Worm (Caenorhabditis elegans): ENCODE data around the gene rpl-43.

rpl-43 gene

DNA sequence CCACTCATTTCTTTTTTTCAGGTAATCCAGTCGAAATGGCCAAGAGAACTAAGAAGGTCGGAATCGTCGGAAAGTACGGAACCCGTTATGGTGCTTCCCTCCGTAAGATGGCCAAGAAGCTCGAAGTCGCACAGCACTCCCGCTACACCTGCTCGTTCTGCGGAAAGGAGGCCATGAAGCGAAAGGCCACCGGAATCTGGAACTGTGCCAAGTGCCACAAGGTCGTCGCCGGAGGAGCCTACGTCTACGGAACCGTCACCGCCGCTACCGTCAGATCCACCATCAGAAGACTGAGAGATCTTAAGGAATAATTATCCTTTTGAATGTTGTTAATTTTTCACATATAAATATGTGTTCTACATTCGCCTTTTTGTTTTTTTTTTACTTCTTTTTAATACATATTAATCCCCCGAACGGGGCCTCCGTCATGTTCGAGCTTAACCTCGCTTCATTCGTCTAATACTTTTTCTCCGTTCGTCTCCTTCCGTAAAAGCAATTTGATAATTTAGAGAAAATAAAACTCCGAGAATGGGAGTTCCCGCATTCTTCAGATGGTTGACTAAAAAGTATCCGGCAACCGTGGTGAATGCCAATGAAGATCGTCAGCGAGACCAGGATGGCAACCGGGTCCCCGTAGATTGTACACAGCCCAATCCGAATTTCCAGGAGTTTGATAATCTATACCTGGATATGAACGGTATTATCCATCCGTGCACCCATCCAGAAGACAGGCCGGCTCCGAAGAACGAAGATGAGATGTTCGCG is at the start of gene rpl-43, which contains the start of gene xrn-2:
TSS of gene rpl-43 (plus strand) at position 36 of the 765 bp plus-strand sequence.
TSS of gene xrn-2 (plus strand) at position 510 of the 765 bp plus-strand sequence.
- no peak for TF ChIP-seq ceh-82 (tag; optimal IDR thresholded peaks at IDR 0.05)
- TF ChIP-seq grh-1 (GFP tag; IDR thresholded peaks at IDR 0.05), result 0 out of 2 replicates have a peak, but pooled peaks have one; percentile 28
- TF ChIP-seq nhr-47 (tag; optimal IDR thresholded peaks at IDR 0.05), result peak; percentile 37
- TF ChIP-seq nhr-71 (tag; optimal IDR thresholded peaks at IDR 0.05), result no peak
- TF ChIP-seq nhr-77 (tag; optimal IDR thresholded peaks at IDR 0.05), result peak; percentile 23
- TF ChIP-seq lsy-2 (tag; optimal IDR thresholded peaks at IDR 0.05), result peak in 1 of 2 experiments; percentile 30
- peak; percentile 13 for TF ChIP-seq nhr-90 (tag; optimal IDR thresholded peaks at IDR 0.05; ENCODE audit: poor library complexity)
- TF ChIP-seq mdl-1 (tag; optimal IDR thresholded peaks at IDR 0.05), result no peak
- TF ChIP-seq efl-1 (optimal IDR thresholded peaks at IDR 0.05), result peak; percentile 12 to 19
- peak in 1 of 2 experiments; percentile 81 for TF ChIP-seq efl-1 (GFP tag; optimal IDR thresholded peaks at IDR 0.05 in 1 of 2)

DNA sequence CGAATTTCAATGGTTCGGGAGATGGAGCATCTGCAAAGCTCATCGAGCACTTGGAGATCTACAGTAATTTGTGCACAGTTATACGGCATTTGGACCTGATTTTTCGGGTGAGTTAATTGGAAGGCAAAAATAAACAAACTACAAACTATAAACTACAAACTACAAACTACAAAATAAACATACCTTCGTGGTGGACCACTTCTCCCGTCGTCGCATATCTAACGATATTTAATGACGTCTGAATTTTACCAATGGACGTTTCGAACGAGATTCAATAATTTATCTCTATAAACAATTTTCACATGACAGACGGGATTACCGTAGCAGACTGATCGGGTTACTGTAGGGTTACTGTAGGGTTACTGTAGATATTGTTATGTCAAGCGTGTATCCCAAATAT is 48.9 kb upstream of the rpl-43 start:
- TF ChIP-seq ceh-63 (GFP tag; optimal IDR thresholded peaks at IDR 0.05) (no peak), nhr-85 (tag) (peak; percentile 59)

DNA sequence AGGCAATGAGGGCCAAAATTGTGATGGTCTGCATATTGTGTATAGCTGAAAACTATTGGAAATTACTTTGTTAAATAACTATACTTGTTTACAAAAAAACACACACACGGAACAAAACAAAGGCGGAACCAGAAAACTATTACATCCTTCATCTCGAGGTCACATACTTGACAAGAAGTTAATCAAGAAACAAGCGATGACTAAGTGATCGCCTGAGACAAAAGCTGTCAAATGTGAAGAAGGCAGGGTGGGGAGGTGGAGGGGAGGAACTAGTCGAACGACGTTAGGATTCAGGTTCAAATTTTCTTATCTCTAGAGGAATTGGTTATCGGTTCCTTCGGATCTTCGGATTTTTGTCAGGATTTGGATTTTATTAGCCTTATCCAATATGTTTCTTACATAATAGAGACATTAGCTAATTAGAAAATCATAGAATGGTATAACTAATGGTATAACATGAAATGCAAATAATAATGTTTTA is 45.9 kb upstream of the rpl-43 start, which contains the start of gene cpg-7:
TSS of gene cpg-7 (minus strand) at position 51 of the 481 bp plus-strand sequence.
- TF ChIP-seq fkh-4 (tag; optimal IDR thresholded peaks at IDR 0.05; ENCODE audit: borderline replicate concordance) (no peak), lin-15B (tag; optimal IDR thresholded peaks at IDR 0.05) (no peak), snpc-4 (tag; optimal IDR thresholded peaks at IDR 0.05) (no peak)

DNA sequence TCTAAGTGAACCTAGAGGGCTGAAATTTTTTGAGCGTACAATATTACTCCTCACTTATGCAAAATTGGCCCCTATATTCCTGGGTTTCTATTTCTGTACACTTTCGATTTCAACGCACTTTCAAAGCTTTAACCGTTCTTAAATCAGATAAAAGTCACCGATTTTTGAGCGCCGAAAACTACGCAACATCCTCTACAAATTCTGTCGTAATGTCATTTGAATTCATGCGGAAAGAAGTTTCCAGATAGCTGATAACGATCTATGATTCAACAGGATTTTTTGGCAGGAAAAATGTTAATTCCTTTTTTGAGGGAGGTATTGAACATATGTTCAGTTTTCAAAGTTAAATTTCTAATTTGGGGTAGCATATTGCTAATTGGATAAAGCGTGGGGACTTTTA is 42.3 kb upstream of the rpl-43 start:
- no peak for TF ChIP-seq lir-3 (tag; optimal IDR thresholded peaks at IDR 0.05; ENCODE audit: poor library complexity)
- peak; percentile 65 for TF ChIP-seq blmp-1 (tag; optimal IDR thresholded peaks at IDR 0.05)
- no peak for TF ChIP-seq alr-1 (tag; optimal IDR thresholded peaks at IDR 0.05; ENCODE audit: borderline replicate concordance)

DNA sequence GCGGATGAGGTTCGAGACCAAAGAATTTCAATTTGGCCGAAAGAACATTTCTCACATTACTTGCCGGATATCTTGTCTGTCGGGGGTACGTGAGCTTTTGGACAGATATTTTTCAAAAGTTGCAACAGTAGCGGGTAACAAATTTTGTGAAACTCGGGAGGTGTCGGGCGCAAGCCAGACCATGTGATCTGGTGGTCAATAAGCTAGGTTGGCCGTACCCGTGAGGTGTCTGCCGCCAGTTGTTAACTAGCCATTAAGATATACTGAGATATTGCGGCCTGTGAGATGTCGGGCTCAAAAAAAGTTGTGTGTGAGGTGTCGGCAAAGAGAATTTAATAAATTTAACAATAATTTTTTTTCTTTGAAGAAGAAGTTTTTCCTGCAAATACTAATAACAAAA is 36.7 kb upstream of the rpl-43 start:
- TF ChIP-seq snpc-4 (tag; optimal IDR thresholded peaks at IDR 0.05) (peak; percentile 70), tlp-1 (tag; optimal IDR thresholded peaks at IDR 0.05) (no peak)

DNA sequence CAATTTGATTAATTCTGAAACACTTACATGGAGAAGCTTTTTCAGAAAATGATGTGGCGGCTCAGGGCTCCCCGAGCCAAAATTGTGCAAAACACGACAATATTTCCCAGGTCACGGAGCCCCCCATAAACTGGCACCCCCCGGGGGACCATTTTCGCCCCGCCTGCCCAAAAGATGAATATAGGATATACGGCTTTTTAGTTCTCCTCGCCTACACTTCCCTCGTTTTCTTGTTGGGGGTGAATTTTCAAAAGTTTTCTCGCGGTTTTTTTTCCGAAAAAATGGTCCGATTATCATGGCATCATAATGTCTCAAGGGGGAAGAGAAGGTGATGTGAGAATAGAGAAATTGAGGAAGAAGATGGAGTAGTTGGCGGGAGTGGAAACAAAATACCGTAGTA is 33.0 kb upstream of the rpl-43 start, which contains the start of gene K09E4.4:
TSS of gene K09E4.4 (minus strand) at position 101 of the 400 bp plus-strand sequence.
- no peak for TF ChIP-seq snu-23 (GFP tag; optimal IDR thresholded peaks at IDR 0.05)
- TF ChIP-seq efl-1 (optimal IDR thresholded peaks at IDR 0.05), result no peak
- TF ChIP-seq efl-1 (GFP tag; optimal IDR thresholded peaks at IDR 0.05 in 1 of 2), result peak in 1 of 2 experiments; percentile 5
- TF ChIP-seq ceh-90 (tag; optimal IDR thresholded peaks at IDR 0.05), result no peak

DNA sequence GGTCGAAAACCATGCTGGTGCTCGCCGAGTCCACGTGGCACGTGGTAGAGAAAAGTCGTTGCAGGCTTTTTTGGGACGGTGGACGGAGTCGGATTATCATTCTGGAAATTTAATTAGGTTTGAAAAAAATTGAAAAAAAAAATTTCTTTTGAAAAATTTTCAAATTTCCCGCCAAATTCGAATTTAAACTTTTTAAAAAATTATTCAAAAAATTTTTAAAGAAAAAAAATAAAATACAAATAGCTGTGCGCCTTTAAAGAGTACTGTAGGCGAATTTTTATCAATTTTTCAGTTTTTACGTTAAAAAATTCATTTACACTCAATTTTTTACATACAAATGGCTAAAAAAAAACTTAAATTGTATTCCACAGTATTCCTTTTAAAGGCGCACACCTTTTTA is 28.3 kb upstream of the rpl-43 start, which contains the start of gene K09E4.3:
TSS of gene K09E4.3 (minus strand) at position 101 of the 400 bp plus-strand sequence.
- TF ChIP-seq lin-13 (GFP tag; optimal IDR thresholded peaks at IDR 0.05) (no peak), sox-4 (tag; optimal IDR thresholded peaks at IDR 0.05) (no peak), nhr-237 (tag; optimal IDR thresholded peaks at IDR 0.05) (no peak), lin-14 (GFP tag; optimal IDR thresholded peaks at IDR 0.05) (no peak), snpc-4 (tag; optimal IDR thresholded peaks at IDR 0.05) (no peak), nhr-12 (tag; optimal IDR thresholded peaks at IDR 0.05) (no peak), ceh-63 (GFP tag; optimal IDR thresholded peaks at IDR 0.05) (no peak), nhr-20 (tag; optimal IDR thresholded peaks at IDR 0.05) (no peak), efl-1 (optimal IDR thresholded peaks at IDR 0.05) (no peak), efl-1 (GFP tag; optimal IDR thresholded peaks at IDR 0.05 in 1 of 2) (no peak), snu-23 (GFP tag; optimal IDR thresholded peaks at IDR 0.05) (no peak), ets-5 (GFP tag; IDR thresholded peaks at IDR 0.05) (no peak)
